Worm (Caenorhabditis elegans): ENCODE measurements around the gene nlp-47.
"Not testable (repeated sequence)": the region's sequence is repeated elsewhere in the genome, so short reads cannot be mapped to it uniquely, and the experiment has no call there.

Gene nlp-47

ce11 chrIV:5308046-5308643 lies 17.5 kb downstream of the nlp-47 start, which contains the start of the genes ZK354.9 and msp-58:
Gene ZK354.9 (minus strand): TSS chrIV:5308146.
Gene msp-58 (plus strand): TSS chrIV:5308593.
- TF ChIP-seq sem-2 (GFP tag; optimal IDR thresholded peaks at IDR 0.05); nhr-2 (tag; optimal IDR thresholded peaks at IDR 0.05); nhr-28 (tag; optimal IDR thresholded peaks at IDR 0.05): not testable (repeated sequence)

DNA sequence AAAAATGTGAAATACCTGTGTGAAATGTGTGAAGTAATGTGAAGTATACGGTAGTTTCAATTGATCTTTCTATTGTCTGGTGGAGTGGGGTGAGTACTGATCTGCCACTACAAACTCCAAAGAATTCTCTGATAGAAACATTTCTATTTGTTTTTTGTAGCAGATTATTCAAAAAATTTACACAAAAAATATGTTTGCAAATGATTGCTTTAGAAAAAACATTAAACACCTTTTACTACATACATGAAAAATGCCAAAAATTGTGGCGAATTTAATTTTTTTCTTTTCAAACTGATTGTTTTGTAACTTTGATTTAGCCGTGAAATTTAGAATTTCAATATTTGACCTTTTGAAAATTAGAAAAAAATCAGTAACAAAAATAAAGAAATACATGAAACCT lies 19.1 kb downstream of the nlp-47 start, which contains the start of gene ZK354.3:
Gene ZK354.3, plus strand, starts transcription at position 301 of the 400 bp plus-strand sequence.
- TF ChIP-seq flh-1 (GFP tag; optimal IDR thresholded peaks at IDR 0.05): no peak
- no peak for TF ChIP-seq mls-2 (tag; optimal IDR thresholded peaks at IDR 0.05)
- TF ChIP-seq nhr-2 (tag; optimal IDR thresholded peaks at IDR 0.05): no peak
- no peak for TF ChIP-seq bed-3 (GFP tag; optimal IDR thresholded peaks at IDR 0.05)
- no peak for TF ChIP-seq mab-5 (tag; optimal IDR thresholded peaks at IDR 0.05)
- no peak for TF ChIP-seq M03D4.4 (tag; optimal IDR thresholded peaks at IDR 0.05)
- TF ChIP-seq ceh-43 (GFP tag; optimal IDR thresholded peaks at IDR 0.05): no peak
- no peak for TF ChIP-seq lsy-2 (tag; optimal IDR thresholded peaks at IDR 0.05)
- no peak for TF ChIP-seq sptf-1 (tag; optimal IDR thresholded peaks at IDR 0.05)
- no peak for TF ChIP-seq ztf-11 (tag; optimal IDR thresholded peaks at IDR 0.05)
- TF ChIP-seq ceh-83 (GFP tag; optimal IDR thresholded peaks at IDR 0.05): no peak

- TF ChIP-seq ceh-43 (GFP tag; optimal IDR thresholded peaks at IDR 0.05); lin-13 (tag; optimal IDR thresholded peaks at IDR 0.05); unc-39 (tag; optimal IDR thresholded peaks at IDR 0.05): not testable (repeated sequence)
Measured at ce11 chrIV:5313011-5313410, 22.4 kb downstream of the nlp-47 start, which contains the start of the genes msp-59 and ZK354.2. Gene msp-59 (minus strand): TSS chrIV:5313111. Gene ZK354.2 (plus strand): TSS chrIV:5313405.

ce11 chrIV:5316223-5316622 lies 25.6 kb downstream of the nlp-47 start, which contains the start of gene msp-65:
Gene msp-65 (plus strand): TSS chrIV:5316523.
- not testable (repeated sequence) for TF ChIP-seq elt-1 (tag; optimal IDR thresholded peaks at IDR 0.05; ENCODE audit: borderline replicate concordance, insufficient read depth); nhr-76 (tag; optimal IDR thresholded peaks at IDR 0.05); pha-4 (tag; optimal IDR thresholded peaks at IDR 0.05)

DNA sequence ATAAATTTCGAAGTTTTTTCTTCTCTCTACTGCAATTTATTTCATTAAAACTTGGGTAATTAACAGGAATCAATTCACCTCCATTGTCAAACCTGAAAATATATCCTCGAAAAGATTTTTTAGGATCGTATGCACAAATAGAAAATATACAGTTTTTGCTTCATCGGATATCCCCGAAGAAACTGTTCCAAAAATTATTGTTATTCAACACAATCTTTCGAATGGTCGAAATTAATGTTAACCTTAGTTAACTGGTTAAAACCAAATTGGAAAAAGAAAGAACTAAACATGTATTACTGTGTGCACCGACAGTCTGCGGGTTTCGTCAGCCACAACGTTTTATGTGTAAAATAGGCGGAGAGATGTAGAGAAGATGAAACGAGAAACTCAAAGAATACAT lies 26.5 kb downstream of the nlp-47 start:
- no peak for TF ChIP-seq blmp-1 (tag; optimal IDR thresholded peaks at IDR 0.05)
- TF ChIP-seq unc-39 (tag; optimal IDR thresholded peaks at IDR 0.05): no peak
- no peak for TF ChIP-seq unc-62 (GFP tag; optimal IDR thresholded peaks at IDR 0.05)
- TF ChIP-seq elt-3 (tag; optimal IDR thresholded peaks at IDR 0.05): no peak
- no peak for TF ChIP-seq ceh-43 (GFP tag; optimal IDR thresholded peaks at IDR 0.05)
- no peak for TF ChIP-seq nhr-237 (tag; optimal IDR thresholded peaks at IDR 0.05)
- no peak for TF ChIP-seq nhr-2 (tag; optimal IDR thresholded peaks at IDR 0.05)
- TF ChIP-seq ham-2 (GFP tag; optimal IDR thresholded peaks at IDR 0.05): no peak
- TF ChIP-seq ces-1 (GFP tag; optimal IDR thresholded peaks at IDR 0.05): no peak
- TF ChIP-seq sem-2 (GFP tag; optimal IDR thresholded peaks at IDR 0.05): no peak
- no peak for TF ChIP-seq drap-1 (GFP tag; optimal IDR thresholded peaks at IDR 0.05)
- no peak for TF ChIP-seq unc-120 (tag; optimal IDR thresholded peaks at IDR 0.05; ENCODE audit: poor library complexity, severe bottlenecking)
- TF ChIP-seq bed-3 (GFP tag; optimal IDR thresholded peaks at IDR 0.05): no peak
- no peak for TF ChIP-seq lin-13 (tag; optimal IDR thresholded peaks at IDR 0.05)
- TF ChIP-seq tbx-8 (GFP tag; optimal IDR thresholded peaks at IDR 0.05): no peak
- no peak for TF ChIP-seq nhr-28 (tag; optimal IDR thresholded peaks at IDR 0.05)
- TF ChIP-seq sptf-1 (tag; optimal IDR thresholded peaks at IDR 0.05): no peak
- no peak for TF ChIP-seq flh-1 (GFP tag; optimal IDR thresholded peaks at IDR 0.05)
- no peak for TF ChIP-seq hlh-1 (tag; optimal IDR thresholded peaks at IDR 0.05)

ce11 chrIV:5318835-5319303 lies 28.2 kb downstream of the nlp-47 start, which contains the start of gene slc-46A:
Gene slc-46A (plus strand): TSS chrIV:5319253.
- TF ChIP-seq flh-1 (GFP tag; optimal IDR thresholded peaks at IDR 0.05): no peak
- no peak for TF ChIP-seq bed-3 (GFP tag; optimal IDR thresholded peaks at IDR 0.05)
- TF ChIP-seq ztf-11 (tag; optimal IDR thresholded peaks at IDR 0.05): no peak
- no peak for TF ChIP-seq pha-4 (tag; optimal IDR thresholded peaks at IDR 0.05)
- no peak for TF ChIP-seq elt-3 (tag; optimal IDR thresholded peaks at IDR 0.05)
- no peak for TF ChIP-seq M03D4.4 (tag; optimal IDR thresholded peaks at IDR 0.05)
- TF ChIP-seq ceh-39 (tag; optimal IDR thresholded peaks at IDR 0.05): no peak

Measured in whole organism, mixed stage, embryonic.